Worm (Caenorhabditis elegans) whole organism, L1 larva: ENCODE measurements around the gene srx-128.

ENCODE experiments used
- C04F5.9 ChIP-seq: sonication (generic microtip); optimal IDR thresholded peaks from 2 replicates; lab custom pipeline; 2016; ENCODE audit warnings: missing genetic modification characterization, missing compliant biosample characterization
- F16B12.6 ChIP-seq: fragments of 150-350 bp; optimal IDR thresholded peaks from 2 replicates; lab custom pipeline; 2014; ENCODE audit warnings: missing biosample characterization, missing genetic modification characterization
- Y116A8C.19 ChIP-seq: sonication (generic microtip); optimal IDR thresholded peaks from 2 replicates; lab custom pipeline; 2016; ENCODE audit warnings: missing compliant biosample characterization, missing genetic modification characterization, borderline replicate concordance
- alr-1 ChIP-seq: fragments of 200-800 bp; sonication (Bioruptor generic); optimal IDR thresholded peaks from 2 replicates; lab custom pipeline; 2018; ENCODE audit warnings: borderline replicate concordance, mild to moderate bottlenecking, missing genetic modification characterization, missing compliant biosample characterization
- aly-2 ChIP-seq: fragments of 150-350 bp; optimal IDR thresholded peaks from 2 replicates; lab custom pipeline; 2014; ENCODE audit warnings: missing biosample characterization, missing genetic modification characterization
- ama-1 ChIP-seq: fragments of 150-350 bp; optimal IDR thresholded peaks from 2 replicates; lab custom pipeline; 2014
- ceh-63 ChIP-seq: fragments of 200-800 bp; sonication (Bioruptor generic); optimal IDR thresholded peaks from 2 replicates; lab custom pipeline; 2018; ENCODE audit warnings: mild to moderate bottlenecking, missing genetic modification characterization, missing compliant biosample characterization
- ceh-82 ChIP-seq, 3 experiments: fragments of 150-350 bp in 1 of 3; sonication (generic microtip) in 2 of 3; optimal IDR thresholded peaks; 2 replicates each; lab custom pipeline; 2014 to 2017; ENCODE audit warnings: missing biosample characterization in 3 of 3, missing genetic modification characterization in 3 of 3
- ceh-88 ChIP-seq: fragments of 200-800 bp; sonication (Bioruptor generic); IDR thresholded peaks from 2 replicates; pipeline ENCODE4 v1.3.6; 2022; ENCODE audit warnings: missing genetic modification characterization, missing compliant biosample characterization
- ceh-90 ChIP-seq: sonication (generic microtip); optimal IDR thresholded peaks from 2 replicates; lab custom pipeline; 2016; ENCODE audit warnings: missing genetic modification characterization, missing compliant biosample characterization
- ces-1 ChIP-seq: fragments of 150-350 bp; optimal IDR thresholded peaks from 2 replicates; lab custom pipeline; 2014; ENCODE audit warnings: missing biosample characterization, missing genetic modification reagents, missing genetic modification characterization
- dpl-1 ChIP-seq, 3 experiments: fragments of 150-350 bp in 2 of 3; sonication (generic microtip) in 1 of 3; optimal IDR thresholded peaks; 2 replicates each; lab custom pipeline; 2014 to 2017; ENCODE audit warnings: missing biosample characterization in 3 of 3, missing genetic modification characterization in 3 of 3, missing genetic modification reagents in 3 of 3
- dsc-1 ChIP-seq: sonication (generic microtip); optimal IDR thresholded peaks from 2 replicates; lab custom pipeline; 2016; ENCODE audit warnings: mild to moderate bottlenecking, missing genetic modification characterization, missing compliant biosample characterization
- efl-1 ChIP-seq, 4 experiments: fragments of 150-350 bp; optimal IDR thresholded peaks in 3 of 4; peaks in 1 of 4; 1 replicate in 1 of 4; 2 replicates in 3 of 4; lab custom pipeline; 2014; ENCODE audit warnings: missing biosample characterization in 2 of 4, missing genetic modification characterization in 2 of 4, missing genetic modification reagents in 2 of 4
- efl-3 ChIP-seq: fragments of 200-800 bp; sonication (Bioruptor generic); optimal IDR thresholded peaks from 2 replicates; lab custom pipeline; 2018; ENCODE audit warnings: mild to moderate bottlenecking, missing genetic modification characterization, missing compliant biosample characterization
- egl-27 ChIP-seq, 2 experiments: fragments of 150-350 bp in 1 of 2; sonication (generic microtip); optimal IDR thresholded peaks; 3 replicates each; lab custom pipeline; 2017 to 2018; ENCODE audit warnings: missing biosample characterization in 2 of 2, missing genetic modification characterization in 2 of 2, missing genetic modification reagents in 2 of 2
- elt-3 ChIP-seq, 6 experiments: fragments of 150-350 bp in 1 of 6; sonication (generic microtip); optimal IDR thresholded peaks; 2 replicates each; lab custom pipeline; 2017 to 2018; ENCODE audit warnings: missing biosample characterization in 6 of 6, missing genetic modification characterization in 6 of 6, inconsistent platforms in 1 of 6
- fkh-4 ChIP-seq: sonication (generic microtip); optimal IDR thresholded peaks from 2 replicates; lab custom pipeline; 2016; ENCODE audit warnings: missing compliant biosample characterization, missing genetic modification characterization, borderline replicate concordance
- fos-1 ChIP-seq: fragments of 150-350 bp; optimal IDR thresholded peaks from 2 replicates; lab custom pipeline; 2014; ENCODE audit warnings: missing biosample characterization, missing genetic modification characterization
- grh-1 ChIP-seq: fragments of 200-800 bp; sonication (Bioruptor generic); IDR thresholded peaks from 2 replicates; pipeline ENCODE4 v1.3.6; 2022; ENCODE audit warnings: missing genetic modification reagents, missing genetic modification characterization, missing compliant biosample characterization
- hlh-4 ChIP-seq: sonication (generic microtip); optimal IDR thresholded peaks from 2 replicates; lab custom pipeline; 2016; ENCODE audit warnings: mild to moderate bottlenecking, missing genetic modification characterization, missing compliant biosample characterization
- hpl-2 ChIP-seq: fragments of 150-350 bp; optimal IDR thresholded peaks from 2 replicates; lab custom pipeline; 2014; ENCODE audit warnings: missing biosample characterization, missing genetic modification reagents, missing genetic modification characterization
- irx-1 ChIP-seq: sonication (generic microtip); optimal IDR thresholded peaks from 2 replicates; lab custom pipeline; 2016; ENCODE audit warnings: missing genetic modification characterization, missing compliant biosample characterization
- isw-1 ChIP-seq: fragments of 200-800 bp; sonication (Bioruptor generic); IDR thresholded peaks from 2 replicates; pipeline ENCODE4 v1.3.6; 2022; ENCODE audit warnings: missing genetic modification characterization, missing compliant biosample characterization
- jun-1 ChIP-seq: fragments of 150-350 bp; optimal IDR thresholded peaks from 2 replicates; lab custom pipeline; 2014; ENCODE audit warnings: missing biosample characterization, missing genetic modification reagents, missing genetic modification characterization
- lin-14 ChIP-seq: fragments of 200-800 bp; sonication (Bioruptor generic); optimal IDR thresholded peaks from 2 replicates; lab custom pipeline; 2018; ENCODE audit warnings: mild to moderate bottlenecking, missing genetic modification characterization, moderate library complexity, missing compliant biosample characterization
- lin-15B ChIP-seq: fragments of 150-350 bp; sonication (generic microtip); optimal IDR thresholded peaks from 3 replicates; lab custom pipeline; 2014; ENCODE audit warnings: missing biosample characterization, missing genetic modification characterization
- lin-35 ChIP-seq, 2 experiments: fragments of 150-350 bp; optimal IDR thresholded peaks; 2 replicates each; lab custom pipeline; 2014; ENCODE audit warnings: missing biosample characterization in 2 of 2, missing genetic modification characterization in 2 of 2, missing genetic modification reagents in 2 of 2
- lin-39 ChIP-seq: fragments of 150-350 bp; optimal IDR thresholded peaks from 2 replicates; lab custom pipeline; 2014; ENCODE audit warnings: missing biosample characterization, missing genetic modification reagents, missing genetic modification characterization
- lsy-2 ChIP-seq, 2 experiments: fragments of 150-350 bp; optimal IDR thresholded peaks; 2 replicates each; lab custom pipeline; 2014; ENCODE audit warnings: missing biosample characterization in 2 of 2, missing genetic modification characterization in 2 of 2
- nhr-12 ChIP-seq: sonication (generic microtip); optimal IDR thresholded peaks from 2 replicates; lab custom pipeline; 2017; ENCODE audit warnings: missing biosample characterization, missing genetic modification characterization
- nhr-20 ChIP-seq: sonication (generic microtip); optimal IDR thresholded peaks from 2 replicates; lab custom pipeline; 2016; ENCODE audit warnings: mild to moderate bottlenecking, missing genetic modification characterization, missing compliant biosample characterization
- nhr-237 ChIP-seq: fragments of 150-350 bp; optimal IDR thresholded peaks from 2 replicates; lab custom pipeline; 2014; ENCODE audit warnings: missing biosample characterization, missing genetic modification characterization
- nhr-28 ChIP-seq: fragments of 150-350 bp; optimal IDR thresholded peaks from 2 replicates; lab custom pipeline; 2014; ENCODE audit warnings: missing biosample characterization, missing genetic modification characterization
- nhr-47 ChIP-seq: sonication (generic microtip); optimal IDR thresholded peaks from 2 replicates; lab custom pipeline; 2016; ENCODE audit warnings: mild to moderate bottlenecking, missing genetic modification characterization, moderate library complexity, missing compliant biosample characterization
- nhr-76 ChIP-seq: sonication (generic microtip); optimal IDR thresholded peaks from 2 replicates; lab custom pipeline; 2017; ENCODE audit warnings: missing biosample characterization, missing genetic modification characterization
- nhr-77 ChIP-seq: fragments of 150-350 bp; optimal IDR thresholded peaks from 2 replicates; lab custom pipeline; 2014; ENCODE audit warnings: missing biosample characterization, missing genetic modification characterization
- nhr-84 ChIP-seq: sonication (generic microtip); optimal IDR thresholded peaks from 2 replicates; lab custom pipeline; 2017; ENCODE audit warnings: missing biosample characterization, missing genetic modification characterization
- nhr-85 ChIP-seq: sonication (generic microtip); peaks from one replicate; lab custom pipeline; 2016; ENCODE audit warnings: missing genetic modification characterization, inconsistent platforms, missing compliant biosample characterization
- pqm-1 ChIP-seq: sonication (generic microtip); optimal IDR thresholded peaks from 3 replicates; lab custom pipeline; 2017; ENCODE audit warnings: missing biosample characterization, missing genetic modification characterization
- rnt-1 ChIP-seq: sonication (generic microtip); optimal IDR thresholded peaks from 2 replicates; lab custom pipeline; 2016; ENCODE audit warnings: mild to moderate bottlenecking, missing genetic modification characterization, moderate library complexity, missing compliant biosample characterization
- skn-1 ChIP-seq: fragments of 150-350 bp; optimal IDR thresholded peaks from 2 replicates; lab custom pipeline; 2014; ENCODE audit warnings: missing biosample characterization, missing genetic modification characterization
- sox-4 ChIP-seq: sonication (generic microtip); optimal IDR thresholded peaks from 2 replicates; lab custom pipeline; 2016; ENCODE audit warnings: missing genetic modification characterization, missing compliant biosample characterization
- sptf-1 ChIP-seq: fragments of 150-350 bp; optimal IDR thresholded peaks from 2 replicates; lab custom pipeline; 2014; ENCODE audit warnings: missing biosample characterization, missing genetic modification characterization
- tbx-2 ChIP-seq: sonication (generic microtip); optimal IDR thresholded peaks from 2 replicates; lab custom pipeline; 2016; ENCODE audit warnings: missing genetic modification characterization, missing compliant biosample characterization
- tlp-1 ChIP-seq: fragments of 150-350 bp; optimal IDR thresholded peaks from 2 replicates; lab custom pipeline; 2014; ENCODE audit warnings: missing biosample characterization, missing genetic modification characterization
- unc-130 ChIP-seq: fragments of 150-350 bp; optimal IDR thresholded peaks from 2 replicates; lab custom pipeline; 2017; ENCODE audit warnings: missing biosample characterization, missing genetic modification characterization, inconsistent platforms
- unc-62 ChIP-seq: fragments of 150-350 bp; optimal IDR thresholded peaks from 2 replicates; lab custom pipeline; 2014; ENCODE audit warnings: missing biosample characterization, missing genetic modification reagents, missing genetic modification characterization
- unc-86 ChIP-seq: sonication (generic microtip); optimal IDR thresholded peaks from 2 replicates; lab custom pipeline; 2016; ENCODE audit warnings: missing genetic modification characterization, missing compliant biosample characterization
- vab-15 ChIP-seq: sonication (generic microtip); optimal IDR thresholded peaks from 2 replicates; lab custom pipeline; 2017; ENCODE audit warnings: missing genotype, mild to moderate bottlenecking, missing genetic modification characterization, missing compliant biosample characterization
- zag-1 ChIP-seq: fragments of 150-350 bp; optimal IDR thresholded peaks from 2 replicates; lab custom pipeline; 2014; ENCODE audit warnings: missing biosample characterization, missing genetic modification characterization
- zip-4 ChIP-seq: fragments of 200-800 bp; sonication (Bioruptor generic); optimal IDR thresholded peaks from 2 replicates; lab custom pipeline; 2018; ENCODE audit warnings: mild to moderate bottlenecking, missing genetic modification characterization, moderate library complexity, missing compliant biosample characterization
- ztf-11 ChIP-seq, 2 experiments: sonication (generic microtip); optimal IDR thresholded peaks; 2 replicates each; lab custom pipeline; 2016 to 2017; ENCODE audit warnings: missing genetic modification characterization in 2 of 2, missing biosample characterization in 1 of 2, missing compliant biosample characterization in 1 of 2
- ztf-4 ChIP-seq: fragments of 150-350 bp; optimal IDR thresholded peaks from 2 replicates; lab custom pipeline; 2014; ENCODE audit warnings: missing biosample characterization, missing genetic modification characterization

srx-128 gene

ce11 chrV:13789362-13789761 is 47.9 kb upstream of the srx-128 start:
- no peak for TF ChIP-seq nhr-84 (tag; lab: Kevin White, UChicago)
- TF ChIP-seq ztf-11 (tag; optimal IDR thresholded peaks at IDR 0.05; lab: Kevin White, UChicago), result no peak
- peak; percentile 60 for TF ChIP-seq sox-4 (tag; lab: Kevin White, UChicago)
- TF ChIP-seq ceh-90 (tag; lab: Kevin White, UChicago), result no peak
- TF ChIP-seq zip-4 (GFP tag; lab: Kevin White, UChicago), result peak; percentile 16
- peak; percentile 29 for TF ChIP-seq pqm-1
- peak; percentile 55 for TF ChIP-seq grh-1 (GFP tag; lab: Robert Waterston, UW)
- TF ChIP-seq jun-1, result peak; percentile 65
- TF ChIP-seq tbx-2 (tag; lab: Kevin White, UChicago), result peak; percentile 87
- no peak for TF ChIP-seq fkh-4
- peak; percentile 76 to 84 for TF ChIP-seq efl-1 (optimal IDR thresholded peaks at IDR 0.05; lab: Kevin White, UChicago)
- peak; percentile 61 to 95 for TF ChIP-seq efl-1 (GFP tag; optimal IDR thresholded peaks at IDR 0.05 in 1 of 2; lab: Kevin White, UChicago)
- TF ChIP-seq nhr-77 (tag; lab: Kevin White, UChicago), result peak; percentile 87
- TF ChIP-seq unc-86 (tag; lab: Kevin White, UChicago), result peak; percentile 83
- TF ChIP-seq unc-62 (GFP tag; lab: Kevin White, UChicago), result no peak
- TF ChIP-seq nhr-85, result peak; percentile 75
- peak; percentile 80 for TF ChIP-seq rnt-1 (tag; lab: Kevin White, UChicago)
- TF ChIP-seq aly-2 (tag; lab: Kevin White, UChicago), result peak; percentile 34
- peak; percentile 66 for TF ChIP-seq ceh-88
- no peak for TF ChIP-seq sptf-1
- TF ChIP-seq ama-1, result peak; percentile 15
- peak; percentile 83 for TF ChIP-seq nhr-47 (tag; lab: Kevin White, UChicago)
- peak; percentile 77 for TF ChIP-seq dsc-1 (tag; lab: Kevin White, UChicago)
- peak; percentile 19 for TF ChIP-seq F16B12.6
- TF ChIP-seq elt-3 (tag; optimal IDR thresholded peaks at IDR 0.05; lab: Kevin White, UChicago), result peak in 2 of 6 experiments; percentile 53 to 54
- no peak for TF ChIP-seq C04F5.9 (tag; lab: Kevin White, UChicago)
- TF ChIP-seq hlh-4 (tag; lab: Kevin White, UChicago), result no peak
- no peak for TF ChIP-seq tlp-1 (tag; lab: Kevin White, UChicago)
- TF ChIP-seq unc-130, result peak; percentile 89
- no peak for TF ChIP-seq ceh-63
- peak; percentile 63 for TF ChIP-seq skn-1 (tag; lab: Kevin White, UChicago)
- peak; percentile 28 for TF ChIP-seq hpl-2 (GFP tag; lab: Kevin White, UChicago)
- no peak for TF ChIP-seq irx-1 (tag; lab: Kevin White, UChicago)
- no peak for TF ChIP-seq nhr-76 (tag; lab: Kevin White, UChicago)
- TF ChIP-seq nhr-12 (tag; lab: Kevin White, UChicago), result no peak
- peak; percentile 90 for TF ChIP-seq nhr-20
- no peak for TF ChIP-seq efl-3 (GFP tag; lab: Kevin White, UChicago)
- TF ChIP-seq lin-35 (GFP tag; optimal IDR thresholded peaks at IDR 0.05; lab: Kevin White, UChicago), result peak; percentile 79 to 80
- TF ChIP-seq ceh-82 (tag; optimal IDR thresholded peaks at IDR 0.05; lab: Kevin White, UChicago), result peak; percentile 57 to 92 (median 83)
- peak; percentile 77 to 94 for TF ChIP-seq lsy-2 (tag; optimal IDR thresholded peaks at IDR 0.05; lab: Kevin White, UChicago)
- TF ChIP-seq alr-1 (tag; lab: Kevin White, UChicago), result no peak
- no peak for TF ChIP-seq Y116A8C.19 (tag; lab: Kevin White, UChicago)
- no peak for TF ChIP-seq ces-1 (GFP tag; lab: Kevin White, UChicago)
- TF ChIP-seq nhr-237 (tag; lab: Kevin White, UChicago), result peak; percentile 60
- TF ChIP-seq egl-27 (tag; optimal IDR thresholded peaks at IDR 0.05; lab: Kevin White, UChicago), result peak; percentile 21 to 68
- peak; percentile 70 for TF ChIP-seq isw-1 (GFP tag; lab: Robert Waterston, UW)
- TF ChIP-seq zag-1, result no peak
- TF ChIP-seq fos-1 (tag; lab: Kevin White, UChicago), result peak; percentile 76
- peak; percentile 98 for TF ChIP-seq lin-14 (GFP tag; lab: Kevin White, UChicago)
- TF ChIP-seq ztf-4, result peak; percentile 76
- TF ChIP-seq dpl-1 (GFP tag; optimal IDR thresholded peaks at IDR 0.05; lab: Kevin White, UChicago), result peak; percentile 30 to 76 (median 65)
- TF ChIP-seq lin-39 (tag; lab: Kevin White, UChicago), result peak; percentile 49
- peak; percentile 88 for TF ChIP-seq lin-15B (tag; lab: Kevin White, UChicago)
- no peak for TF ChIP-seq vab-15 (tag; lab: Kevin White, UChicago)
- TF ChIP-seq nhr-28 (tag; lab: Kevin White, UChicago), result no peak
